Worm (Caenorhabditis elegans): Measurements from ENCODE around the gene best-9.

- TF ChIP-seq lin-39 (tag; optimal IDR thresholded peaks at IDR 0.05) (no peak), nhr-11 (tag; optimal IDR thresholded peaks at IDR 0.05) (no peak), mdl-1 (tag; optimal IDR thresholded peaks at IDR 0.05) (no peak), vab-7 (GFP tag; IDR thresholded peaks at IDR 0.05) (no peak), nhr-237 (tag; optimal IDR thresholded peaks at IDR 0.05) (no peak), ceh-20 (GFP tag; IDR thresholded peaks at IDR 0.05) (no peak), pha-4 (GFP tag; IDR thresholded peaks at IDR 0.05) (no peak), pha-4 (tag; optimal IDR thresholded peaks at IDR 0.05) (no peak), fkh-10 (GFP tag; optimal IDR thresholded peaks at IDR 0.05) (no peak)
Measured at ce11 chrIV:6602376-6602775, 41.8 kb downstream of the best-9 start, which contains the start of gene F15B10.3.
